Fruit fly (Drosophila melanogaster) whole organism, embryonic: ENCODE results near the gene Noc2.

Experiments used
- B-H1 ChIP-seq: fragments of 200-800 bp; sonication (Bioruptor generic); IDR thresholded peaks from 3 replicates; pipeline ENCODE4 v1.3.6; 2022; ENCODE audit warnings: missing biosample characterization, missing genetic modification characterization
- CG10209 ChIP-seq: fragments of 200-800 bp; sonication (Bioruptor generic); optimal IDR thresholded peaks from 3 replicates; lab custom pipeline; 2017; ENCODE audit warnings: missing biosample characterization, mild to moderate bottlenecking, missing genetic modification characterization, missing genetic modification reagents
- CG10267 ChIP-seq: fragments of 200-800 bp; sonication (Bioruptor generic); optimal IDR thresholded peaks from 2 replicates; lab custom pipeline; 2018; ENCODE audit warnings: missing biosample characterization, mild to moderate bottlenecking, missing genetic modification characterization, moderate library complexity
- CG10274 ChIP-seq: fragments of 200-800 bp; sonication (Bioruptor generic); optimal IDR thresholded peaks from 3 replicates; lab custom pipeline; 2017; ENCODE audit warnings: missing biosample characterization, mild to moderate bottlenecking, missing genetic modification characterization
- CG12659 ChIP-seq: fragments of 200-800 bp; sonication (Bioruptor generic); optimal IDR thresholded peaks from 3 replicates; lab custom pipeline; 2017; ENCODE audit warnings: mild to moderate bottlenecking, missing biosample characterization, missing genetic modification reagents, missing genetic modification characterization
- CG12744 ChIP-seq: fragments of 200-800 bp; sonication (Bioruptor generic); optimal IDR thresholded peaks from 2 replicates; lab custom pipeline; 2016; ENCODE audit warnings: missing biosample characterization, missing genetic modification characterization
- CG14710 ChIP-seq: fragments of 200-800 bp; sonication (Bioruptor generic); optimal IDR thresholded peaks from 3 replicates; lab custom pipeline; 2019; ENCODE audit warnings: missing biosample characterization, mild to moderate bottlenecking, missing genetic modification characterization, moderate library complexity
- CG17361 ChIP-seq: fragments of 200-800 bp; sonication (Bioruptor generic); IDR thresholded peaks from 3 replicates; pipeline ENCODE4 v1.3.6; 2022; ENCODE audit warnings: missing biosample characterization, missing genetic modification characterization
- CG17912 ChIP-seq: fragments of 200-800 bp; sonication (Bioruptor generic); optimal IDR thresholded peaks from 2 replicates; lab custom pipeline; 2018; ENCODE audit warnings: missing biosample characterization, mild to moderate bottlenecking, missing genetic modification characterization
- CG1792 ChIP-seq: fragments of 200-800 bp; sonication (Bioruptor generic); optimal IDR thresholded peaks from 2 replicates; lab custom pipeline; 2016; ENCODE audit warnings: missing biosample characterization, missing genetic modification characterization
- CG2116 ChIP-seq: fragments of 200-800 bp; sonication (Bioruptor generic); optimal IDR thresholded peaks from 3 replicates; lab custom pipeline; 2018; ENCODE audit warnings: missing biosample characterization, mild to moderate bottlenecking, missing genetic modification characterization
- CG2129 ChIP-seq: fragments of 200-800 bp; sonication (Bioruptor generic); IDR thresholded peaks from 2 replicates; pipeline ENCODE4 v1.3.6; 2022; ENCODE audit warnings: missing biosample characterization, missing genetic modification characterization; ENCODE audit not compliant: partially characterized antibody
- CG30431 ChIP-seq: fragments of 200-800 bp; sonication (Bioruptor generic); optimal IDR thresholded peaks from 2 replicates; lab custom pipeline; 2017; ENCODE audit warnings: missing biosample characterization, missing genetic modification characterization
- CG3163 ChIP-seq: fragments of 200-800 bp; sonication (Bioruptor generic); optimal IDR thresholded peaks from 3 replicates; lab custom pipeline; 2016; ENCODE audit warnings: missing biosample characterization, missing genetic modification characterization
- CG4282 ChIP-seq: fragments of 200-800 bp; sonication (Bioruptor generic); optimal IDR thresholded peaks from 2 replicates; lab custom pipeline; 2016; ENCODE audit warnings: missing biosample characterization, missing genetic modification characterization
- CG43689 ChIP-seq: fragments of 200-800 bp; sonication (Bioruptor generic); IDR thresholded peaks from 2 replicates; pipeline ENCODE4 v1.3.6; 2022; ENCODE audit warnings: missing biosample characterization, missing genetic modification characterization
- CG6689 ChIP-seq: fragments of 200-800 bp; sonication (Bioruptor generic); IDR thresholded peaks from 2 replicates; pipeline ENCODE4 v1.3.6; 2022; ENCODE audit warnings: missing biosample characterization, missing genetic modification characterization
- CG8478 ChIP-seq: fragments of >200 bp; optimal IDR thresholded peaks from 2 replicates; lab custom pipeline; 2018
- CG9215 ChIP-seq: fragments of 200-800 bp; sonication (Bioruptor generic); IDR thresholded peaks from 2 replicates; pipeline ENCODE4 v1.3.6; 2022; ENCODE audit warnings: missing biosample characterization, missing genetic modification characterization
- Dip2 ChIP-seq: fragments of 200-800 bp; sonication (Bioruptor generic); IDR thresholded peaks from 2 replicates; pipeline ENCODE4 v1.3.6; 2022; ENCODE audit warnings: missing biosample characterization, missing genetic modification characterization
- Dip3 ChIP-seq: fragments of 200-800 bp; sonication (Bioruptor generic); optimal IDR thresholded peaks from 3 replicates; lab custom pipeline; 2016; ENCODE audit warnings: missing biosample characterization, missing genetic modification characterization
- Eip74EF ChIP-seq, 2 experiments: fragments of 200-800 bp in 1 of 2; fragments of >200 bp in 1 of 2; sonication (Bioruptor generic) in 1 of 2; optimal IDR thresholded peaks; 2 replicates each; lab custom pipeline; 2017 to 2019; ENCODE audit warnings: missing biosample characterization in 2 of 2, missing genetic modification characterization in 2 of 2, mild to moderate bottlenecking in 1 of 2, moderate library complexity in 1 of 2
- Fer2 ChIP-seq: fragments of 200-800 bp; sonication (Bioruptor generic); optimal IDR thresholded peaks from 2 replicates; lab custom pipeline; 2018; ENCODE audit warnings: missing biosample characterization, mild to moderate bottlenecking, missing genetic modification characterization, moderate library complexity
- Hand ChIP-seq: fragments of 200-800 bp; sonication (Bioruptor generic); optimal IDR thresholded peaks from 2 replicates; lab custom pipeline; 2017; ENCODE audit warnings: mild to moderate bottlenecking, missing biosample characterization, missing genetic modification reagents, missing genetic modification characterization
- Hmx ChIP-seq: fragments of 200-800 bp; sonication (Bioruptor generic); optimal IDR thresholded peaks from 2 replicates; lab custom pipeline; 2016; ENCODE audit warnings: missing biosample characterization, missing genetic modification characterization
- Hr39 ChIP-seq: fragments of >200 bp; optimal IDR thresholded peaks from 2 replicates; lab custom pipeline; 2017
- Oli ChIP-seq: fragments of 200-800 bp; sonication (Bioruptor generic); optimal IDR thresholded peaks from 2 replicates; lab custom pipeline; 2018; ENCODE audit warnings: missing biosample characterization, mild to moderate bottlenecking, missing genetic modification characterization, moderate library complexity
- Pdp1 ChIP-seq, 2 experiments: fragments of 200-800 bp; sonication (Bioruptor generic); optimal IDR thresholded peaks; 3 replicates each; lab custom pipeline; 2016; ENCODE audit warnings: missing biosample characterization in 2 of 2, missing genetic modification characterization in 2 of 2, mild to moderate bottlenecking in 1 of 2, moderate library complexity in 1 of 2
- Ssrp ChIP-seq: fragments of 200-800 bp; sonication (Bioruptor generic); optimal IDR thresholded peaks from 2 replicates; lab custom pipeline; 2018; ENCODE audit warnings: missing biosample characterization, mild to moderate bottlenecking, missing genetic modification characterization, moderate library complexity
- Taf1 ChIP-seq: fragments of 200-800 bp; sonication (Bioruptor generic); IDR thresholded peaks from 2 replicates; pipeline ENCODE4 v1.3.6; 2022; ENCODE audit warnings: missing biosample characterization, missing genetic modification characterization
- Xrp1 ChIP-seq: fragments of 200-800 bp; sonication (Bioruptor generic); IDR thresholded peaks from 2 replicates; pipeline ENCODE4 v1.3.6; 2022; ENCODE audit warnings: missing biosample characterization, missing genetic modification characterization
- ase ChIP-seq: fragments of 200-800 bp; sonication (Bioruptor generic); IDR thresholded peaks from 3 replicates; pipeline ENCODE4 v1.3.6; 2022; ENCODE audit warnings: missing biosample characterization, missing genetic modification characterization
- bbx ChIP-seq: fragments of 200-800 bp; sonication (Bioruptor generic); IDR thresholded peaks from 2 replicates; pipeline ENCODE4 v1.3.6; 2022; ENCODE audit warnings: missing biosample characterization, missing genetic modification characterization; ENCODE audit not compliant: partially characterized antibody
- cato ChIP-seq: fragments of 200-800 bp; sonication (Bioruptor generic); optimal IDR thresholded peaks from 2 replicates; lab custom pipeline; 2016; ENCODE audit warnings: missing biosample characterization, missing genetic modification characterization, borderline replicate concordance
- chn ChIP-seq: fragments of 200-800 bp; sonication (Bioruptor generic); optimal IDR thresholded peaks from 2 replicates; lab custom pipeline; 2016; ENCODE audit warnings: missing biosample characterization, missing genetic modification characterization
- ci ChIP-seq: fragments of 200-800 bp; sonication (Bioruptor generic); IDR thresholded peaks from 3 replicates; pipeline ENCODE4 v1.3.6; 2022; ENCODE audit warnings: missing biosample characterization, missing genetic modification characterization
- dati ChIP-seq: fragments of 200-800 bp; sonication (Bioruptor generic); IDR thresholded peaks from 2 replicates; pipeline ENCODE4 v1.3.6; 2022; ENCODE audit warnings: missing biosample characterization, missing genetic modification characterization
- dm ChIP-seq: fragments of 200-800 bp; sonication (Bioruptor generic); optimal IDR thresholded peaks from 3 replicates; lab custom pipeline; 2016; ENCODE audit warnings: missing biosample characterization, missing genetic modification characterization
- dmrt11E ChIP-seq: fragments of 200-800 bp; sonication (Bioruptor generic); optimal IDR thresholded peaks from 3 replicates; lab custom pipeline; 2018; ENCODE audit warnings: missing biosample characterization, mild to moderate bottlenecking, missing genetic modification characterization, moderate library complexity
- dmrt99B ChIP-seq: fragments of 200-800 bp; sonication (Bioruptor generic); optimal IDR thresholded peaks from 2 replicates; lab custom pipeline; 2018; ENCODE audit warnings: missing biosample characterization, mild to moderate bottlenecking, missing genetic modification characterization, moderate library complexity
- fd3F ChIP-seq: fragments of 200-800 bp; sonication (Bioruptor generic); optimal IDR thresholded peaks from 2 replicates; lab custom pipeline; 2018; ENCODE audit warnings: missing biosample characterization, mild to moderate bottlenecking, missing genetic modification characterization, moderate library complexity
- fd64A ChIP-seq: fragments of 200-800 bp; sonication (Bioruptor generic); optimal IDR thresholded peaks from 3 replicates; lab custom pipeline; 2018; ENCODE audit warnings: missing biosample characterization, mild to moderate bottlenecking, missing genetic modification characterization
- gem ChIP-seq: fragments of 200-800 bp; sonication (Bioruptor generic); optimal IDR thresholded peaks from 2 replicates; lab custom pipeline; 2019; ENCODE audit warnings: missing biosample characterization, mild to moderate bottlenecking, missing genetic modification characterization, moderate library complexity
- h ChIP-seq: fragments of >200 bp; optimal IDR thresholded peaks from 2 replicates; lab custom pipeline; 2017
- insv ChIP-seq, 2 experiments: fragments of 200-800 bp; sonication (Bioruptor generic); optimal IDR thresholded peaks; 3 replicates each; lab custom pipeline; 2016 to 2018; ENCODE audit warnings: missing biosample characterization in 2 of 2, missing genetic modification characterization in 2 of 2
- pnt ChIP-seq: fragments of 200-800 bp; sonication (Bioruptor generic); optimal IDR thresholded peaks from 3 replicates; lab custom pipeline; 2016; ENCODE audit warnings: missing biosample characterization, missing genetic modification characterization
- rib ChIP-seq: fragments of 200-800 bp; sonication (Bioruptor generic); IDR thresholded peaks from 2 replicates; pipeline ENCODE4 v1.3.6; 2022; ENCODE audit warnings: missing biosample characterization, missing genetic modification characterization
- slou ChIP-seq: fragments of 200-800 bp; sonication (Bioruptor generic); optimal IDR thresholded peaks from 3 replicates; lab custom pipeline; 2016; ENCODE audit warnings: missing biosample characterization, missing genetic modification characterization
- twi ChIP-seq: fragments of 200-800 bp; optimal IDR thresholded peaks from 2 replicates; lab custom pipeline; 2019; ENCODE audit warnings: missing biosample characterization, mild to moderate bottlenecking, missing genetic modification characterization, moderate library complexity
- vfl ChIP-seq: fragments of 200-800 bp; sonication (Bioruptor generic); optimal IDR thresholded peaks from 2 replicates; lab custom pipeline; 2016; ENCODE audit warnings: missing biosample characterization, missing genetic modification characterization
- vvl ChIP-seq: fragments of 200-800 bp; sonication (Bioruptor generic); IDR thresholded peaks from 2 replicates; pipeline ENCODE4 v1.3.6; 2022; ENCODE audit warnings: missing biosample characterization, missing genetic modification characterization
- zen ChIP-seq: fragments of 200-800 bp; sonication (Bioruptor generic); optimal IDR thresholded peaks from 3 replicates; lab custom pipeline; 2018; ENCODE audit warnings: missing biosample characterization, mild to moderate bottlenecking, missing genetic modification characterization, moderate library complexity

Noc2 gene

dm6 chr2L:21158554-21158953 lies 4.9 kb upstream of the Noc2 start, which contains the start of the genes Coq3 and Pld3 (continued):
- no peak for TF ChIP-seq CG4282 (GFP tag; lab: Kevin White, UChicago)
- TF ChIP-seq pnt (GFP tag; lab: Kevin White, UChicago), result peak; percentile 50
- TF ChIP-seq CG17912 (GFP tag; lab: Kevin White, UChicago), result peak; percentile 35
- peak; percentile 90 for TF ChIP-seq Xrp1 (GFP tag; lab: Robert Waterston, UW)
- peak; percentile 55 to 66 for TF ChIP-seq Pdp1 (GFP tag; optimal IDR thresholded peaks at IDR 0.05; lab: Kevin White, UChicago)
- TF ChIP-seq CG43689, result peak; percentile 73
- peak; percentile 72 for TF ChIP-seq zen (tag; lab: Kevin White, UChicago)
- TF ChIP-seq CG8478, result no peak
- TF ChIP-seq chn (GFP tag; lab: Kevin White, UChicago), result peak; percentile 73
- TF ChIP-seq Ssrp, result peak; percentile 73
- peak; percentile 64 for TF ChIP-seq CG30431 (GFP tag; lab: Kevin White, UChicago)
- peak; percentile 63 for TF ChIP-seq CG12744 (GFP tag; lab: Kevin White, UChicago)
- peak; percentile 82 for TF ChIP-seq CG6689 (GFP tag; lab: Robert Waterston, UW)
- peak; percentile 86 for TF ChIP-seq dmrt99B (tag; lab: Kevin White, UChicago)
- no peak for TF ChIP-seq dm (GFP tag; lab: Kevin White, UChicago)
- TF ChIP-seq vvl (GFP tag; lab: Robert Waterston, UW), result peak; percentile 94
- peak; percentile 64 for TF ChIP-seq CG2116 (GFP tag; lab: Kevin White, UChicago)
- TF ChIP-seq bbx (GFP tag; lab: Robert Waterston, UW), result no peak
- TF ChIP-seq Taf1 (GFP tag; lab: Robert Waterston, UW), result no peak
- TF ChIP-seq gem (tag; lab: Kevin White, UChicago), result peak; percentile 87
- peak in 1 of 2 experiments; percentile 28 for TF ChIP-seq insv (GFP tag; optimal IDR thresholded peaks at IDR 0.05; lab: Kevin White, UChicago)
- TF ChIP-seq Dip3, result peak; percentile 72
- peak; percentile 76; the same call in 2 of the 3 replicates for TF ChIP-seq ase (GFP tag; lab: Robert Waterston, UW)
- TF ChIP-seq CG10267 (tag; lab: Kevin White, UChicago), result peak; percentile 74
- peak; percentile 84 for TF ChIP-seq CG12659 (GFP tag; lab: Kevin White, UChicago)
- TF ChIP-seq Dip2 (GFP tag; lab: Robert Waterston, UW), result no peak
- TF ChIP-seq Hmx (GFP tag; lab: Kevin White, UChicago), result peak; percentile 65
- TF ChIP-seq vfl (GFP tag; lab: Kevin White, UChicago), result peak; percentile 74
- TF ChIP-seq dmrt11E (tag; lab: Kevin White, UChicago), result peak; percentile 68
- peak; percentile 57 for TF ChIP-seq twi
- peak; percentile 87 for TF ChIP-seq ci
- TF ChIP-seq CG2129, result no peak
- peak; percentile 4 for TF ChIP-seq fd64A (GFP tag; lab: Kevin White, UChicago)
- no peak for TF ChIP-seq Hr39 (lab: Kevin White, UChicago)
- peak; percentile 81 for TF ChIP-seq CG10209 (GFP tag; lab: Kevin White, UChicago)
- peak; percentile 66 for TF ChIP-seq fd3F
- peak; percentile 71 for TF ChIP-seq dati (GFP tag; lab: Robert Waterston, UW)
- peak; percentile 37 for TF ChIP-seq CG10274 (GFP tag; lab: Kevin White, UChicago)
- peak; percentile 63 for TF ChIP-seq rib (GFP tag; lab: Robert Waterston, UW)
- peak; percentile 48 for TF ChIP-seq Hand (GFP tag; lab: Kevin White, UChicago)
- peak; percentile 76 for TF ChIP-seq Oli (tag; lab: Kevin White, UChicago)
- TF ChIP-seq Eip74EF (GFP tag; optimal IDR thresholded peaks at IDR 0.05; lab: Kevin White, UChicago), result no peak
- peak; percentile 72 for TF ChIP-seq CG9215 (GFP tag; lab: Robert Waterston, UW)
- peak; percentile 43 for TF ChIP-seq CG1792 (GFP tag; lab: Kevin White, UChicago)
- peak; percentile 87 for TF ChIP-seq CG17361 (GFP tag; lab: Robert Waterston, UW)
- TF ChIP-seq Fer2, result peak; percentile 71
- TF ChIP-seq cato (GFP tag; lab: Kevin White, UChicago), result peak; percentile 8
- TF ChIP-seq CG3163, result peak; percentile 7
- TF ChIP-seq h (lab: Kevin White, UChicago), result no peak
- TF ChIP-seq slou (GFP tag; lab: Kevin White, UChicago), result peak; percentile 77
- TF ChIP-seq CG14710 (tag; lab: Kevin White, UChicago), result peak; percentile 77
- TF ChIP-seq B-H1 (GFP tag; lab: Robert Waterston, UW), result peak; percentile 61; the same call in 2 of the 3 replicates
